Worm (Caenorhabditis elegans): Measurements from ENCODE around the gene srbc-6.

Gene srbc-6

DNA sequence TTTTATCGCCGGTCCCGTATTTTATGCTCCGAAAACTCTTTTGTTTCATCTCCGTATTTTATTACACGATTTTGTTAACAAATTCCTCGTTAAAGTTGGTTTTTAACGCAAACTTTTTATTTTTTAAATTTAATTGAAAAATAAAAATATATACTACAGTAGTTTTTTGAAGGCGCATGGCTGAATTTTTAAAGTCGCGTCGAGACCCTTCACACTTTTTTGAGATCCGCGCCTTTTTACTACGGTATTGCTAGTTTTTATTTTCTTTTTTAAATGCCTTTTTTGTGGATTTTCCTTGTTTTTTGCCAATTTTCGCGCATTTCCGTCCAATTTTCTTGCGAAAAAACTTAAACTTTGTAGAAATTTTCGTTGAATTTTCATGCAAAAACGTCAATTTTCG, 34.5 kb downstream of the srbc-6 start:
- TF ChIP-seq Y5F2A.4 (GFP tag; optimal IDR thresholded peaks at IDR 0.05), result no peak
- TF ChIP-seq zag-1 (tag; optimal IDR thresholded peaks at IDR 0.05), result no peak
- TF ChIP-seq snpc-1.2 (GFP tag; IDR thresholded peaks at IDR 0.05), result peak; percentile 49; the same call in 1 of the 2 replicates
- TF ChIP-seq hlh-30 (tag; optimal IDR thresholded peaks at IDR 0.05; ENCODE audit: insufficient read depth), result no peak
- no peak for TF ChIP-seq arid-1 (GFP tag; conservative IDR thresholded peaks at IDR 0.05)
- TF ChIP-seq F49E8.2 (tag; optimal IDR thresholded peaks at IDR 0.05; ENCODE audit: borderline replicate concordance), result peak; percentile 77
- peak; percentile 36; the same call in 1 of the 2 replicates for TF ChIP-seq lin-38 (GFP tag; IDR thresholded peaks at IDR 0.05)
- TF ChIP-seq Y75B8A.6 (GFP tag; IDR thresholded peaks at IDR 0.05), result no peak
- no peak for TF ChIP-seq ceh-62 (tag; optimal IDR thresholded peaks at IDR 0.05)
- no peak for TF ChIP-seq daf-8 (GFP tag; IDR thresholded peaks at IDR 0.05)
- no peak for TF ChIP-seq nhr-10 (tag; optimal IDR thresholded peaks at IDR 0.05)
- no peak for TF ChIP-seq php-3 (GFP tag; IDR thresholded peaks at IDR 0.05)
- no peak for TF ChIP-seq lin-15B (tag; optimal IDR thresholded peaks at IDR 0.05)
- TF ChIP-seq zfp-2 (tag; optimal IDR thresholded peaks at IDR 0.05), result no peak
- TF ChIP-seq hlh-11 (tag; optimal IDR thresholded peaks at IDR 0.05), result no peak
- peak in 1 of 2 experiments; percentile 41 for TF ChIP-seq lsy-2 (tag; optimal IDR thresholded peaks at IDR 0.05)
- TF ChIP-seq unc-130 (GFP tag; optimal IDR thresholded peaks at IDR 0.05), result no peak
- TF ChIP-seq hmg-1.1 (GFP tag; IDR thresholded peaks at IDR 0.05), result no peak

DNA sequence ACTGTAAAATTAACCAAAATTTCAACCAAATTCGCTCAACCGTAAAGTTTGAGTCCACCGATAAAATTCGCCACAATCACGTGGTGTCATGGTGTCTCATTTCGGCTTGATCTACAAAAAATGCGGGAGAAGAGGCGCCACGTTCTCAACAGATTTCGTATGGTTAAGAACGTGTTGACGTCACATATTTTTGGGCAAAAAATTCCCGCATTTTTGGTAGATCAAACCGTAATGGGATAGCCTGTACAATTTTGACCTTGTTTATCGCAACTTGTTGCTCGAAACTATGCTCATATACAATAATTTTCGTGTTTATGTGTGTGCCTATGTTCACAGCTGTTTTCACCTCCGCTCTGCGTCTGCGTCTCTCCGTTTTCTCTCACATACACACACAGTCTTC, 39.0 kb downstream of the srbc-6 start:
- TF ChIP-seq unc-62 (GFP tag; optimal IDR thresholded peaks at IDR 0.05 in 1 of 2) (peak in 1 of 2 experiments; percentile 82), unc-62 (tag; optimal IDR thresholded peaks at IDR 0.05) (no peak), lin-38 (GFP tag; IDR thresholded peaks at IDR 0.05) (no peak)

DNA sequence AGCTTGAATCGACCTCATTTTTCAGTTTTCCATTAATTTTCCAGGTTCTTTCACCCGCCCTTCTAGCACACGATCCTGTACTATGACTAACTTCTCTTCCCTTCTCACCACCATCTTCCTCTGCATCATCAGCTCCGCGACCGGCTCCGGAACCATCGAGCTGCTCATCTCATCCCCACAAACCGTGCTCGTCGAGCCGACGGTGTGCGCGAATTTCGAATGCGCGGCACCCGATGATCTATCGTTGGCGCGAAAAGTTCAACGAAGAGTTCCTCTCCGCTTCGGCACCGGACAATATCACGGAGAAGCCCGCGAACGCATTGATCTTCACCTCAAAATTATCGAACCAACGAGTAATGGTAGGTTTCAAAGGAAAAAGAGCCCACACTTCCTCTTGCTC, 40.2 kb downstream of the srbc-6 start, which contains the start of gene apx-1:
TSS of gene apx-1 (plus strand) at position 50 of the 400 bp plus-strand sequence.
- TF ChIP-seq mdl-1 (tag; optimal IDR thresholded peaks at IDR 0.05), result no peak
- no peak for TF ChIP-seq madf-9 (GFP tag; conservative IDR thresholded peaks at IDR 0.05)
- TF ChIP-seq F26F4.8 (GFP tag; conservative IDR thresholded peaks at IDR 0.05), result no peak
- TF ChIP-seq set-16 (GFP tag; IDR thresholded peaks at IDR 0.05), result peak; percentile 78
- peak; percentile 9 for TF ChIP-seq aha-1 (tag)

DNA sequence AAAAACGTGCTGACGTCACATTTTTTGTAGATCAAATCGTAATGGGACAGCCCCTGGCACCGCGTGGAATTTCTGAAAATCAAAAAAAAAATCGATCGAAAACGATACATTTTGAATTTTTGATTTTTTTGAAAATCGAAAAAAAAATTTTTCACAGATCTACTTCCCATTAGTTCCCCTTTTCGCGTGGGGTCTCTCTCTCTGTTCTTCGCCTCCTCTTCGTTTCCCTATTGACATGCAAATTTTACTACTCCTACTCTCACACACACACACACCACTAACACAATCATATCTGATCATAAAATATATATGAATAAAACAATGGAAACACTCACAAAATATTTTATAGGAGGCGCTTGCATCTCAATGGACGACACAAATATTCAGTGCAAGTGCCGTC, 48.7 kb downstream of the srbc-6 start:
- TF ChIP-seq nhr-6 (tag; optimal IDR thresholded peaks at IDR 0.05) (no peak), unc-62 (GFP tag; optimal IDR thresholded peaks at IDR 0.05 in 1 of 2) (peak in 1 of 2 experiments; percentile 31), unc-62 (tag; optimal IDR thresholded peaks at IDR 0.05) (no peak)
